Worm (Caenorhabditis elegans): ENCODE results near the gene sym-3.

sym-3 gene

ce11 chrX:5811997-5812562, 38.5 kb downstream of the sym-3 start (continued):
- TF ChIP-seq sox-2 (GFP tag; IDR thresholded peaks at IDR 0.05) (peak; percentile 46), odd-2 (tag; optimal IDR thresholded peaks at IDR 0.05) (no peak), nfya-1 (tag; optimal IDR thresholded peaks at IDR 0.05) (peak; percentile 92), eyg-1 (tag; optimal IDR thresholded peaks at IDR 0.05) (peak; percentile 77), ceh-45 (GFP tag; IDR thresholded peaks at IDR 0.05) (no peak), sdc-2 (tag; optimal IDR thresholded peaks at IDR 0.05) (peak; percentile 83), unc-3 (GFP tag; conservative IDR thresholded peaks at IDR 0.05) (no peak), unc-3 (tag; optimal IDR thresholded peaks at IDR 0.05) (peak; percentile 58), hlh-15 (tag; optimal IDR thresholded peaks at IDR 0.05) (no peak), syd-9 (tag; optimal IDR thresholded peaks at IDR 0.05) (peak; percentile 90), K02D7.2 (tag; optimal IDR thresholded peaks at IDR 0.05) (peak; percentile 30), C08G9.2 (tag; optimal IDR thresholded peaks at IDR 0.05) (peak; percentile 72)

ce11 chrX:5813030-5813429, 39.5 kb downstream of the sym-3 start:
- no peak for TF ChIP-seq pat-9 (tag; optimal IDR thresholded peaks at IDR 0.05)
- TF ChIP-seq elt-2 (tag; optimal IDR thresholded peaks at IDR 0.05): peak; percentile 25

ce11 chrX:5814342-5814741, 40.8 kb downstream of the sym-3 start:
- TF ChIP-seq ref-2 (tag; optimal IDR thresholded peaks at IDR 0.05) (no peak), pag-3 (tag; optimal IDR thresholded peaks at IDR 0.05; ENCODE audit: borderline replicate concordance) (no peak), unc-55 (GFP tag; optimal IDR thresholded peaks at IDR 0.05) (no peak), dve-1 (tag; optimal IDR thresholded peaks at IDR 0.05) (no peak)

ce11 chrX:5815343-5815742, 41.8 kb downstream of the sym-3 start:
- TF ChIP-seq ceh-24 (tag; optimal IDR thresholded peaks at IDR 0.05): no peak
- TF ChIP-seq che-1 (tag; optimal IDR thresholded peaks at IDR 0.05): no peak
- no peak for TF ChIP-seq gmeb-2 (tag; optimal IDR thresholded peaks at IDR 0.05)
- no peak for TF ChIP-seq hlh-15 (tag; optimal IDR thresholded peaks at IDR 0.05)
- TF ChIP-seq F13H6.1 (tag; optimal IDR thresholded peaks at IDR 0.05): no peak
- TF ChIP-seq ceh-31 (tag; optimal IDR thresholded peaks at IDR 0.05): no peak
- no peak for TF ChIP-seq sdc-2 (tag; optimal IDR thresholded peaks at IDR 0.05)
- no peak for TF ChIP-seq hlh-13 (GFP tag; optimal IDR thresholded peaks at IDR 0.05)
- no peak for TF ChIP-seq sox-2 (GFP tag; IDR thresholded peaks at IDR 0.05)
- TF ChIP-seq unc-3 (GFP tag; conservative IDR thresholded peaks at IDR 0.05): no peak
- TF ChIP-seq unc-3 (tag; optimal IDR thresholded peaks at IDR 0.05): no peak
- no peak for TF ChIP-seq unc-86 (tag; optimal IDR thresholded peaks at IDR 0.05)
- no peak for TF ChIP-seq C08G9.2 (tag; optimal IDR thresholded peaks at IDR 0.05)

- peak; percentile 75 for TF ChIP-seq ceh-31 (tag; optimal IDR thresholded peaks at IDR 0.05)
- TF ChIP-seq ahr-1 (tag; optimal IDR thresholded peaks at IDR 0.05): no peak
- no peak for TF ChIP-seq tbx-7 (tag; optimal IDR thresholded peaks at IDR 0.05)
- TF ChIP-seq pros-1 (tag; optimal IDR thresholded peaks at IDR 0.05): no peak
- peak; percentile 12 for TF ChIP-seq elt-2 (tag; optimal IDR thresholded peaks at IDR 0.05)
- TF ChIP-seq K02D7.2 (tag; optimal IDR thresholded peaks at IDR 0.05): no peak
- TF ChIP-seq sox-4 (tag; optimal IDR thresholded peaks at IDR 0.05): peak; percentile 42
- TF ChIP-seq lim-6 (tag; optimal IDR thresholded peaks at IDR 0.05): no peak
- TF ChIP-seq unc-42 (tag; optimal IDR thresholded peaks at IDR 0.05): no peak
- no peak for TF ChIP-seq madf-2 (tag; optimal IDR thresholded peaks at IDR 0.05)
- no peak for TF ChIP-seq sox-2 (GFP tag; IDR thresholded peaks at IDR 0.05)
- TF ChIP-seq ceh-34 (tag; optimal IDR thresholded peaks at IDR 0.05): peak; percentile 71
- peak; percentile 7 for TF ChIP-seq rnt-1 (tag; optimal IDR thresholded peaks at IDR 0.05)
- TF ChIP-seq hlh-8 (tag; optimal IDR thresholded peaks at IDR 0.05): no peak
- TF ChIP-seq syd-9 (tag; optimal IDR thresholded peaks at IDR 0.05): peak; percentile 27
- TF ChIP-seq ceh-2 (tag; optimal IDR thresholded peaks at IDR 0.05): peak; percentile 8
- no peak for TF ChIP-seq fkh-10 (GFP tag; optimal IDR thresholded peaks at IDR 0.05)
- TF ChIP-seq nhr-11 (tag; optimal IDR thresholded peaks at IDR 0.05): no peak
- no peak for TF ChIP-seq fax-1 (tag; optimal IDR thresholded peaks at IDR 0.05)
- TF ChIP-seq ceh-6 (GFP tag; optimal IDR thresholded peaks at IDR 0.05): peak; percentile 34
- TF ChIP-seq ceh-22 (tag; optimal IDR thresholded peaks at IDR 0.05): no peak
- no peak for TF ChIP-seq pha-4 (tag; optimal IDR thresholded peaks at IDR 0.05)
- no peak for TF ChIP-seq hlh-30 (tag; optimal IDR thresholded peaks at IDR 0.05; ENCODE audit: insufficient read depth)
- no peak for TF ChIP-seq ttx-3 (tag; optimal IDR thresholded peaks at IDR 0.05)
- peak; percentile 60 for TF ChIP-seq T23F11.4 (GFP tag; optimal IDR thresholded peaks at IDR 0.05)
Measured at ce11 chrX:5816346-5816745, 42.8 kb downstream of the sym-3 start.

Measured in whole organism, late embryonic.